Fruit fly (Drosophila melanogaster): Measurements from ENCODE around the gene CG11037.

Gene CG11037

DNA sequence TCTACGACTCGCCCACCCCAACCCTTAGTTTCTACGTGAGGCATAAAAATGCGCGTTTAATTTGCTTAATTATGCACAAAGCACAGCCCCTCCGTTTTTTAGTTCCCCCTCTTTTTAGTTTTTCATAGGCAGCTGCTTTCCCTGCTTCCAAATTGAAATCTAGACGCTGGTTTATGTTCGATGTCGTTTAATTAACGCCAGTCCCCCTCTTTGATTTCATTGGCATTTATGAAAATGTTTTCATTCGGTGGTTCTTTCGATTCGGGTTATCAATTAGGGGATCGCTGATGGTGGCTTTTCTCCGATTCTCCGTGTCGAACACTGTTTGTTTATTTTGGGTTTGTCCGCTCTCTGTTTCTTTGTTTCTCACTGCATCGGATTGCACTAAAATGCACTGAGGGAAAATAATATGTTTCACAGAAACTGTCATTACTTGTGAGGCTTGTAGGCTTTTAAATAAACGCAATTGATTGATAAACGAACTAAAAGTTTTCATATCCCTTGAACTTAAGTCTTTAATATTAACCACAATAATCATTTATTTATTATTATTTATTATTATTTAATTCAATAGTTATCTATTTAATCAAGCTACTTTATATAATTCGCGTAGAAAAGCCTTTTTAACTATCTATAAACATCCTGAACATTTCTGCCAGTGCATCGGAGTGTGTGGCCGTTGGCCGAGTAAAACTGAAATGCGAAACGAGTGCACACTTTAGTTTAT, 31.0 kb downstream of the CG11037 start (continued):
- TF ChIP-seq PHDP (tag; optimal IDR thresholded peaks at IDR 0.05) (peak; percentile 43), nerfin-1 (tag; optimal IDR thresholded peaks at IDR 0.05) (peak; percentile 42), cg (GFP tag; optimal IDR thresholded peaks at IDR 0.05) (no peak), insv (GFP tag; optimal IDR thresholded peaks at IDR 0.05) (no peak), run (tag; optimal IDR thresholded peaks at IDR 0.05) (peak; percentile 9), fd64A (GFP tag; optimal IDR thresholded peaks at IDR 0.05) (no peak), CG18262 (tag; optimal IDR thresholded peaks at IDR 0.05) (peak; percentile 84), CG11723 (GFP tag; optimal IDR thresholded peaks at IDR 0.05) (peak; percentile 5), gro (GFP tag; optimal IDR thresholded peaks at IDR 0.05) (no peak), CG32532 (GFP tag; IDR thresholded peaks at IDR 0.05) (no peak), CG11093 (GFP tag; IDR thresholded peaks at IDR 0.05) (no peak), CG15479 (GFP tag; optimal IDR thresholded peaks at IDR 0.05) (no peak), jumu (GFP tag; optimal IDR thresholded peaks at IDR 0.05) (no peak), nau (GFP tag; optimal IDR thresholded peaks at IDR 0.05) (no peak), CG42726 (GFP tag; IDR thresholded peaks at IDR 0.05; ENCODE audit: partially characterized antibody) (no peak), Hr3 (GFP tag; optimal IDR thresholded peaks at IDR 0.05) (peak; percentile 31), MESR4 (GFP tag; optimal IDR thresholded peaks at IDR 0.05) (no peak), Trl (optimal IDR thresholded peaks at IDR 0.05) (no peak), Trl (GFP tag; optimal IDR thresholded peaks at IDR 0.05) (no peak), Mes4 (GFP tag; optimal IDR thresholded peaks at IDR 0.05) (no peak), Adf1 (GFP tag; IDR thresholded peaks at IDR 0.05) (no peak), schlank (tag; optimal IDR thresholded peaks at IDR 0.05) (no peak), lov (optimal IDR thresholded peaks at IDR 0.05) (no peak), lov (GFP tag; IDR thresholded peaks at IDR 0.05) (no peak), CG8281 (tag; optimal IDR thresholded peaks at IDR 0.05) (no peak), CG7271 (tag; optimal IDR thresholded peaks at IDR 0.05) (no peak), CG32772 (GFP tag; IDR thresholded peaks at IDR 0.05) (no peak), dati (GFP tag; IDR thresholded peaks at IDR 0.05) (no peak), Dip3 (GFP tag; optimal IDR thresholded peaks at IDR 0.05) (no peak), slou (GFP tag; optimal IDR thresholded peaks at IDR 0.05) (no peak), CG18619 (GFP tag; optimal IDR thresholded peaks at IDR 0.05) (no peak), CG1233 (GFP tag; optimal IDR thresholded peaks at IDR 0.05) (no peak), CG17385 (GFP tag; optimal IDR thresholded peaks at IDR 0.05) (peak; percentile 31), CG11560 (tag; IDR thresholded peaks at IDR 0.05) (no peak), odd (GFP tag; optimal IDR thresholded peaks at IDR 0.05) (no peak), ac (GFP tag; optimal IDR thresholded peaks at IDR 0.05) (no peak), CG9609 (GFP tag; optimal IDR thresholded peaks at IDR 0.05) (no peak), D19A (tag; optimal IDR thresholded peaks at IDR 0.05) (peak; percentile 71), crp (GFP tag; optimal IDR thresholded peaks at IDR 0.05) (no peak), Antp (GFP tag; optimal IDR thresholded peaks at IDR 0.05) (no peak), NK7.1 (GFP tag; optimal IDR thresholded peaks at IDR 0.05) (no peak), CG12071 (GFP tag; optimal IDR thresholded peaks at IDR 0.05) (no peak), CG16813 (GFP tag; IDR thresholded peaks at IDR 0.05; ENCODE audit: partially characterized antibody) (no peak), CG14965 (GFP tag; optimal IDR thresholded peaks at IDR 0.05; ENCODE audit: borderline replicate concordance) (no peak), row (GFP tag; IDR thresholded peaks at IDR 0.05) (0 out of 3 replicates have a peak, but pooled peaks have one; percentile 15), chn (GFP tag; optimal IDR thresholded peaks at IDR 0.05) (no peak), pho (GFP tag; optimal IDR thresholded peaks at IDR 0.05) (no peak), NC2β (GFP tag; optimal IDR thresholded peaks at IDR 0.05) (no peak), CG9932 (GFP tag; IDR thresholded peaks at IDR 0.05) (no peak), CG2199 (GFP tag; IDR thresholded peaks at IDR 0.05) (no peak), Hr78 (GFP tag; optimal IDR thresholded peaks at IDR 0.05) (no peak)
